Fruit fly (Drosophila melanogaster): ENCODE results near the gene wkd.

The wkd gene

DNA sequence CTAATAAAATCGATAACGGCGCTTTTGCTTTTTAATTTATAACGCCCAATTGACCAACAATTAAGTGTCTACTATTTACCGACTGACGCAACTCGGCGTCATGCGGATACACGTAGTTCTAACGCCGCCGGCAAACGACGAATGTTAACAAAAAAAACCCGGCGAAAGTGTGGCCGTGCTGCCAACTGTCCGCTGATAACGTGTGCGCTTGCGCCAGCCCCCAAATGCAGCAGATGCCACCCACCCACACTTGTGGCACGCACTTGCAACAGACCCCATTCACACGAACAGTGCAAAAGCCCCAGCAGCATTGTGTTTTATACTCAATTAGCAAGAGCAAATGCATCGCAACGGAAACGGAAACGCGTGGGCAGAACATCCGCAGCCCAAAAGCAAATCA, 18.2 kb upstream of the wkd start (continued):
- TF ChIP-seq chn (GFP tag; optimal IDR thresholded peaks at IDR 0.05): no peak
- TF ChIP-seq CG16779 (GFP tag; IDR thresholded peaks at IDR 0.05): no peak
- no peak for TF ChIP-seq Ssrp (tag; optimal IDR thresholded peaks at IDR 0.05)
- 0 out of 2 replicates have a peak, but pooled peaks have one; percentile 7 for TF ChIP-seq aop (GFP tag; IDR thresholded peaks at IDR 0.05)
- peak; percentile 30 for TF ChIP-seq CG6813 (GFP tag; optimal IDR thresholded peaks at IDR 0.05)
- TF ChIP-seq Hmr (GFP tag; optimal IDR thresholded peaks at IDR 0.05): no peak
- peak; percentile 94 for TF ChIP-seq ewg (GFP tag; optimal IDR thresholded peaks at IDR 0.05)
- TF ChIP-seq CG9727 (GFP tag; optimal IDR thresholded peaks at IDR 0.05): no peak
- 0 out of 3 replicates have a peak, but pooled peaks have one; percentile 11 for TF ChIP-seq ci (GFP tag; IDR thresholded peaks at IDR 0.05)
- TF ChIP-seq MESR4 (GFP tag; optimal IDR thresholded peaks at IDR 0.05): no peak
- no peak for TF ChIP-seq CoRest (tag; optimal IDR thresholded peaks at IDR 0.05)
- TF ChIP-seq CG10654 (GFP tag; optimal IDR thresholded peaks at IDR 0.05): no peak
- no peak for TF ChIP-seq CG6854 (GFP tag; optimal IDR thresholded peaks at IDR 0.05)
- no peak for TF ChIP-seq br (optimal IDR thresholded peaks at IDR 0.05)
- no peak for TF ChIP-seq nerfin-2 (GFP tag; IDR thresholded peaks at IDR 0.05; ENCODE audit: partially characterized antibody)
- no peak for TF ChIP-seq sob (GFP tag; IDR thresholded peaks at IDR 0.05)
- 0 out of 3 replicates have a peak, but pooled peaks have one; percentile 6 for TF ChIP-seq CG34422 (GFP tag; IDR thresholded peaks at IDR 0.05)
- TF ChIP-seq Hey (tag; optimal IDR thresholded peaks at IDR 0.05): peak; percentile 53
- TF ChIP-seq salm (tag; optimal IDR thresholded peaks at IDR 0.05): peak; percentile 11
- TF ChIP-seq grau (tag; optimal IDR thresholded peaks at IDR 0.05): no peak
- TF ChIP-seq CG17802 (tag; optimal IDR thresholded peaks at IDR 0.05): no peak
- peak; percentile 12 for TF ChIP-seq mirr (GFP tag; optimal IDR thresholded peaks at IDR 0.05)
- TF ChIP-seq CG17186 (GFP tag; optimal IDR thresholded peaks at IDR 0.05): no peak
- TF ChIP-seq CG1792 (GFP tag; optimal IDR thresholded peaks at IDR 0.05): no peak
- TF ChIP-seq CG42726 (GFP tag; IDR thresholded peaks at IDR 0.05; ENCODE audit: partially characterized antibody): no peak
- TF ChIP-seq Vsx1 (GFP tag; optimal IDR thresholded peaks at IDR 0.05): no peak
- no peak for TF ChIP-seq Side (GFP tag; optimal IDR thresholded peaks at IDR 0.05)
- TF ChIP-seq dpn (GFP tag; optimal IDR thresholded peaks at IDR 0.05): no peak
- TF ChIP-seq tup (GFP tag; optimal IDR thresholded peaks at IDR 0.05): no peak
- TF ChIP-seq Ptx1 (GFP tag; IDR thresholded peaks at IDR 0.05): no peak
- TF ChIP-seq Hr3 (GFP tag; optimal IDR thresholded peaks at IDR 0.05): no peak
- no peak for TF ChIP-seq CG8388 (GFP tag; optimal IDR thresholded peaks at IDR 0.05)
- 0 out of 2 replicates have a peak, but pooled peaks have one; percentile 12 for TF ChIP-seq Bgb (GFP tag; IDR thresholded peaks at IDR 0.05; ENCODE audit: partially characterized antibody)
- TF ChIP-seq esg (GFP tag; conservative IDR thresholded peaks at IDR 0.05): no peak
- TF ChIP-seq Rfx (GFP tag; IDR thresholded peaks at IDR 0.05): no peak
- no peak for TF ChIP-seq Dll (GFP tag; IDR thresholded peaks at IDR 0.05; ENCODE audit: partially characterized antibody)
- no peak for TF ChIP-seq her (GFP tag; optimal IDR thresholded peaks at IDR 0.05)
- TF ChIP-seq CG1233 (GFP tag; optimal IDR thresholded peaks at IDR 0.05): no peak
- no peak for TF ChIP-seq sr (GFP tag; IDR thresholded peaks at IDR 0.05)
- TF ChIP-seq gsb-n (tag; optimal IDR thresholded peaks at IDR 0.05): no peak
- no peak for TF ChIP-seq fru (optimal IDR thresholded peaks at IDR 0.05)
- no peak for TF ChIP-seq slbo (GFP tag; IDR thresholded peaks at IDR 0.05)
- TF ChIP-seq CG17328 (GFP tag; IDR thresholded peaks at IDR 0.05): peak; percentile 10; the same call in 1 of the 2 replicates

Data from whole organism, embryonic.